Fruit fly (Drosophila melanogaster) whole organism, adult: ENCODE results near the gene CG13698.

Source experiments
- CG11617 ChIP-seq: fragments of 200-800 bp; sonication (Bioruptor generic); optimal IDR thresholded peaks from 2 replicates; lab custom pipeline; 2017; ENCODE audit warnings: mild to moderate bottlenecking, missing biosample characterization, missing genetic modification reagents, missing genetic modification characterization
- CG12768 ChIP-seq: fragments of 200-800 bp; sonication (Bioruptor generic); optimal IDR thresholded peaks from 2 replicates; lab custom pipeline; 2017; ENCODE audit warnings: missing biosample characterization, missing genetic modification characterization, mild to moderate bottlenecking, moderate library complexity, missing genetic modification reagents
- CG14711 ChIP-seq: fragments of 200-800 bp; sonication (Bioruptor generic); optimal IDR thresholded peaks from 2 replicates; lab custom pipeline; 2018; ENCODE audit warnings: missing biosample characterization, mild to moderate bottlenecking, missing genetic modification characterization, moderate library complexity
- CG1620 ChIP-seq: fragments of 200-800 bp; sonication (Bioruptor generic); optimal IDR thresholded peaks from 2 replicates; lab custom pipeline; 2016; ENCODE audit warnings: missing biosample characterization, missing genetic modification characterization
- CG33017 ChIP-seq: fragments of 200-800 bp; sonication (Bioruptor generic); optimal IDR thresholded peaks from 2 replicates; lab custom pipeline; 2018; ENCODE audit warnings: missing biosample characterization, mild to moderate bottlenecking, missing genetic modification characterization, moderate library complexity
- CG5204 ChIP-seq: fragments of 200-800 bp; sonication (Bioruptor generic); optimal IDR thresholded peaks from 2 replicates; lab custom pipeline; 2016; ENCODE audit warnings: missing biosample characterization, missing genetic modification characterization
- CG7045 ChIP-seq: fragments of 200-800 bp; sonication (Bioruptor generic); optimal IDR thresholded peaks from 2 replicates; lab custom pipeline; 2017; ENCODE audit warnings: missing biosample characterization, mild to moderate bottlenecking, missing genetic modification characterization
- CG7101 ChIP-seq: fragments of 200-800 bp; sonication (Bioruptor generic); optimal IDR thresholded peaks from 2 replicates; lab custom pipeline; 2018; ENCODE audit warnings: missing biosample characterization, mild to moderate bottlenecking, missing genetic modification characterization, moderate library complexity
- Clk ChIP-seq: fragments of 200-800 bp; sonication (Bioruptor generic); optimal IDR thresholded peaks from 2 replicates; lab custom pipeline; 2017; ENCODE audit warnings: missing biosample characterization, missing genetic modification characterization
- Crg-1 ChIP-seq: fragments of 200-800 bp; sonication (Bioruptor generic); optimal IDR thresholded peaks from 2 replicates; lab custom pipeline; 2016; ENCODE audit warnings: missing biosample characterization, missing genetic modification characterization
- Hr96 ChIP-seq: fragments of 200-800 bp; sonication (Bioruptor generic); optimal IDR thresholded peaks from 2 replicates; lab custom pipeline; 2016; ENCODE audit warnings: missing biosample characterization, missing genetic modification characterization
- Mnt ChIP-seq: fragments of 200-800 bp; sonication (Bioruptor generic); optimal IDR thresholded peaks from 2 replicates; lab custom pipeline; 2016; ENCODE audit warnings: missing biosample characterization, mild to moderate bottlenecking, missing genetic modification characterization
- bab1 ChIP-seq: fragments of 200-800 bp; sonication (Bioruptor generic); optimal IDR thresholded peaks from 3 replicates; lab custom pipeline; 2019; ENCODE audit warnings: missing biosample characterization, mild to moderate bottlenecking, missing genetic modification characterization, moderate library complexity
- cic ChIP-seq: fragments of 200-800 bp; sonication (Bioruptor generic); optimal IDR thresholded peaks from 2 replicates; lab custom pipeline; 2017; ENCODE audit warnings: missing biosample characterization, mild to moderate bottlenecking, missing genetic modification characterization, moderate library complexity
- cnc ChIP-seq, 2 experiments: fragments of >200 bp; optimal IDR thresholded peaks; 2 replicates each; lab custom pipeline; 2017
- kay ChIP-seq: fragments of 200-800 bp; sonication (Bioruptor generic); peaks from one replicate; lab custom pipeline; 2016; ENCODE audit warnings: missing biosample characterization, missing genetic modification characterization, borderline replicate concordance
- ovo ChIP-seq: fragments of 200-800 bp; sonication (Bioruptor generic); optimal IDR thresholded peaks from 2 replicates; lab custom pipeline; 2016; ENCODE audit warnings: missing biosample characterization, missing genetic modification characterization
- pad ChIP-seq: fragments of 200-800 bp; sonication (Bioruptor generic); optimal IDR thresholded peaks from 3 replicates; lab custom pipeline; 2017; ENCODE audit warnings: missing biosample characterization, missing genetic modification characterization, mild to moderate bottlenecking, moderate library complexity, missing genetic modification reagents
- tj ChIP-seq: fragments of 200-800 bp; sonication (Bioruptor generic); optimal IDR thresholded peaks from 3 replicates; lab custom pipeline; 2017; ENCODE audit warnings: missing biosample characterization, mild to moderate bottlenecking, missing genetic modification characterization, moderate library complexity
- toe ChIP-seq: fragments of 200-800 bp; sonication (Bioruptor generic); optimal IDR thresholded peaks from 2 replicates; lab custom pipeline; 2016; ENCODE audit warnings: missing biosample characterization, missing genetic modification characterization

CG13698 gene

DNA sequence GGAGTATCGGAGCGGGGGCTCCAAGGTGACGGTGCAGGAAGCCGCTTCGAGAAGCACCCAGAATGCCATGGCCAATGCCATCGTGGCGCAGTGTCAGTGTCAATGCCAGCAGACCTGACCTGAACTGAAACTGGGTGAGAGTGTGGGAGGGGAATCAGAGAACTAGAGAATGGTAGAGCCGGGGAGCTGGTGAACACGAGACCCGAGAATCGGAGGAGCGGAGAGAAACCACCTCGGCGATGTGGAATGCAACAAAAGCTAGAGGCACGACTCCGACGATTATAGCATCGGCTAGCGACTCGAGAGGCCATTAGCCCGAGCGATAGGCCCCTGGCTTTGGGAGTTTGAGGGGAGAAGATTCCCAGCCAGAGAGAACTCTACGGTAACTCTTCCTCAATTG is 24.0 kb downstream of the CG13698 start:
- no peak for TF ChIP-seq bab1 (GFP tag; lab: Kevin White, UChicago)
- no peak for TF ChIP-seq CG7045 (GFP tag; lab: Kevin White, UChicago)
- no peak for TF ChIP-seq toe (GFP tag; lab: Kevin White, UChicago)
- no peak for TF ChIP-seq Crg-1 (GFP tag; lab: Kevin White, UChicago)
- TF ChIP-seq CG33017 (tag; lab: Kevin White, UChicago), result no peak
- no peak for TF ChIP-seq tj (GFP tag; lab: Kevin White, UChicago)
- no peak for TF ChIP-seq CG11617 (GFP tag; lab: Kevin White, UChicago)
- no peak for TF ChIP-seq CG7101 (tag; lab: Kevin White, UChicago)
- no peak for TF ChIP-seq Clk (GFP tag; lab: Kevin White, UChicago)
- no peak for TF ChIP-seq pad
- TF ChIP-seq Mnt (GFP tag; lab: Kevin White, UChicago), result no peak
- TF ChIP-seq CG14711 (tag; lab: Kevin White, UChicago), result no peak
- no peak for TF ChIP-seq cnc (optimal IDR thresholded peaks at IDR 0.05; lab: Kevin White, UChicago)
- TF ChIP-seq kay, result no peak
- no peak for TF ChIP-seq CG1620 (GFP tag; lab: Kevin White, UChicago)
- TF ChIP-seq CG12768 (GFP tag; lab: Kevin White, UChicago), result no peak
- TF ChIP-seq ovo (GFP tag; lab: Kevin White, UChicago), result no peak
- no peak for TF ChIP-seq Hr96 (GFP tag; lab: Kevin White, UChicago)
- no peak for TF ChIP-seq cic (GFP tag; lab: Kevin White, UChicago)

DNA sequence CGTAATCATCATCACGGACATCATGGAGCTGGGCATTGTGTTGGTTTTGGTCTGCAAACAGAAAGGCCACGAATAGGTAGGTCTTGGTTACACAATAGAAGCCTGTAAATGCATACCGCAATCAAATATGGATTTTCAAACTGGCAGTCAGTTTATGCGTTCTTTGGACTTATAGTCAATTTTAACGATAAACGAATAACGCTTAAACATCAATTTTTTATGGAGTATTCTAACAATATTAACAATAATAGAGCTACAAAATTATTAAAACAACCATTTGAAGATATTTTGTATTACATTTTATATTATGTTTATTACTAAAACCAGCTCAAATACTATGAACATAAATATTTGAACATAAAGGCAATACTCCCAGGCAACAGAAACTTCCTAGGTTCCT is 24.5 kb downstream of the CG13698 start:
- no peak for TF ChIP-seq CG7045 (GFP tag; lab: Kevin White, UChicago)
- TF ChIP-seq cnc (optimal IDR thresholded peaks at IDR 0.05; lab: Kevin White, UChicago), result no peak
- no peak for TF ChIP-seq CG1620 (GFP tag; lab: Kevin White, UChicago)
- TF ChIP-seq cic (GFP tag; lab: Kevin White, UChicago), result no peak
- TF ChIP-seq CG14711 (tag; lab: Kevin White, UChicago), result no peak
- no peak for TF ChIP-seq toe (GFP tag; lab: Kevin White, UChicago)
- no peak for TF ChIP-seq CG5204
- no peak for TF ChIP-seq CG33017 (tag; lab: Kevin White, UChicago)
- TF ChIP-seq bab1 (GFP tag; lab: Kevin White, UChicago), result no peak
- no peak for TF ChIP-seq tj (GFP tag; lab: Kevin White, UChicago)
- no peak for TF ChIP-seq Clk (GFP tag; lab: Kevin White, UChicago)
- TF ChIP-seq CG12768 (GFP tag; lab: Kevin White, UChicago), result no peak
- TF ChIP-seq pad, result no peak
- no peak for TF ChIP-seq kay
- no peak for TF ChIP-seq Crg-1 (GFP tag; lab: Kevin White, UChicago)
- TF ChIP-seq ovo (GFP tag; lab: Kevin White, UChicago), result no peak

DNA sequence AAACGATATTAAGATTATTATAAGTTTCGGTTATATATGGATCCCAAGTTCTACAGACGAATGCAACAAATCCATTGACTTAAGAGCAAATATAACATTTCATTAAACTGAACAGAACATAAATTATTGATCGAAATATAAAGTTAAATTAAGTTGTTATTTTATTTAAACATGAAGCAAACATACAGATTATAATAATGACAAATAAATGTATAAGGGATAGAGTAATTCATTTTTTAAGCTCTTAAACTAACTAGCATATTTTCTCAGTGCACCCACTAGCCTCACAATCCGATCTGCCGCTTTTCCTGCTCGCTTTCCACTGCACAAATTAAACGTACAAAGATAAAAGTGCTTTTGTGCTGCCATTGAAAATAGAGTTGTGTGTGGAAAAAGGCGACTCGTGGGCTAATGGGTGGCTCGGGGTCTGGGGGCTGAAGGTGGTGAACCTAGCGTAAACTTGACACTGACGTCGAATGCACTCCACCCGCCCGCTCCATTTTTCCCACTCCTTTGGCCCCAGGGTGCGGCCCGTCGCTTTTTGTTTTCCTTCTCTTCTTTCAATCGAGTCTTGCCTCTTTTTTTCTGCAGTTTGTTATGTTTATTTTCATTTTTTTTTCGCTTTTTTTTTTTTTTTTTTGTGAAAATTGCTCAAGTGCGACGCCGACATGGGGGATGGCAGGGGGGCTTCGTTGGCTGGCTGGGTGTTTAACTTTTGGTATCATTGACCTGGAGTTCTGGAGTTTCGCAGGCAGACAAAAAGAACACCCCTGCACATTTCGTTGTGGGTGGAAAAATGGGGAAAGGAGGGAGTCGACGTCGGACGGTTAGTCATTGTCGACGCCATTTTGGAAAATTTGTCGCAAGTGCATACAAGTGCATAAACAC is 26.1 kb downstream of the CG13698 start:
- no peak for TF ChIP-seq CG1620 (GFP tag; lab: Kevin White, UChicago)
- TF ChIP-seq Clk (GFP tag; lab: Kevin White, UChicago), result no peak
- peak; percentile 27 for TF ChIP-seq kay

DNA sequence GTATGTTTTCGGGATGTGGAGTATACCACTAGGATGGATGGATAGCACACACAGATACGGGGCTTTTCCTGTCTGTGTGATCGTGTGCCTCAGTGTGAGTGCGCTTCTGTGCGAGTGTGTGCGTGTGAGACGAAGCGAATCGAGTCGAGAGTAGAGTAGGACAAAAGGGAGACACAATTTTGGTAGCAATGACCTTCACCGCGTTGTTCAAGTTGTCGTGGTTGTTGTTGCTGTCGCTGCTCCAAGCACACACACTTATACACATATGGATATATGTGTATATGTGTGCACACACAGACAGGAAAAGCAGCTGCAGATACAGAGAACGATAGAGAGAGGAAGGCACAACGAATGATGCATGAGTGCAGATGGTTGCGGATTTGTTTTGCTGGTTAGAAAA is 26.8 kb downstream of the CG13698 start:
- TF ChIP-seq CG11617 (GFP tag; lab: Kevin White, UChicago), result no peak
- no peak for TF ChIP-seq Hr96 (GFP tag; lab: Kevin White, UChicago)
- TF ChIP-seq CG33017 (tag; lab: Kevin White, UChicago), result no peak
- no peak for TF ChIP-seq CG5204
- no peak for TF ChIP-seq cnc (optimal IDR thresholded peaks at IDR 0.05; lab: Kevin White, UChicago)
- TF ChIP-seq pad, result no peak
- TF ChIP-seq CG14711 (tag; lab: Kevin White, UChicago), result no peak
- no peak for TF ChIP-seq CG1620 (GFP tag; lab: Kevin White, UChicago)
- no peak for TF ChIP-seq cic (GFP tag; lab: Kevin White, UChicago)
- no peak for TF ChIP-seq Clk (GFP tag; lab: Kevin White, UChicago)
- TF ChIP-seq CG7045 (GFP tag; lab: Kevin White, UChicago), result no peak
- no peak for TF ChIP-seq CG12768 (GFP tag; lab: Kevin White, UChicago)

DNA sequence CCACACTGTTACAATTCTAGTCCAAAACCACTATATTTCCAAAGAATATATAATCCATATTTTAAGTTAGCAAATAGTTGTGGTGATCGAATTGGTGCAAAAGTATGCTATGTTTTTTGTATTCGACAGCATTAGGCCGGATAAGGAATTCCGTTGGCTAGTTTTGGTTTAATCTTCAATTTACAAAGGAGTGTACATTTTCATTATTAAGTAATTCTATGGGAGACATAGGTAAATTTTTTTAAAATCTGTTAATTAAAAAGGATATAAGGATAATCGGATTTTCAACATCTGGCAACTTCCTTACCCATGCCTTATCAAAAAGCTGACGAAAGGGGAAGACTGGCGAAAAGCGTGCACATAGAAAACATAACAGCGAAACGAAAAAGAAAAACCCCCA is 27.3 kb downstream of the CG13698 start:
- TF ChIP-seq Crg-1 (GFP tag; lab: Kevin White, UChicago) (no peak), Hr96 (GFP tag; lab: Kevin White, UChicago) (no peak), Clk (GFP tag; lab: Kevin White, UChicago) (no peak), CG5204 (no peak), ovo (GFP tag; lab: Kevin White, UChicago) (no peak), bab1 (GFP tag; lab: Kevin White, UChicago) (no peak), CG33017 (tag; lab: Kevin White, UChicago) (no peak), CG7101 (tag; lab: Kevin White, UChicago) (no peak), Mnt (GFP tag; lab: Kevin White, UChicago) (no peak), toe (GFP tag; lab: Kevin White, UChicago) (no peak), cic (GFP tag; lab: Kevin White, UChicago) (no peak), kay (no peak), CG1620 (GFP tag; lab: Kevin White, UChicago) (no peak), CG11617 (GFP tag; lab: Kevin White, UChicago) (no peak)
